Fruit fly (Drosophila melanogaster) whole organism, embryonic: Measurements from ENCODE around the gene CG12017.

Experiments used
- Atf6 ChIP-seq: fragments of 200-800 bp; sonication (Bioruptor generic); IDR thresholded peaks from 2 replicates; pipeline ENCODE4 v1.3.6; 2022; ENCODE audit warnings: missing biosample characterization, missing genetic modification characterization
- CG10147 ChIP-seq: fragments of 200-800 bp; sonication (Bioruptor generic); optimal IDR thresholded peaks from 2 replicates; lab custom pipeline; 2019; ENCODE audit warnings: missing biosample characterization, mild to moderate bottlenecking, missing genetic modification characterization, moderate library complexity
- CG10267 ChIP-seq: fragments of 200-800 bp; sonication (Bioruptor generic); optimal IDR thresholded peaks from 2 replicates; lab custom pipeline; 2018; ENCODE audit warnings: missing biosample characterization, mild to moderate bottlenecking, missing genetic modification characterization, moderate library complexity
- CG12071 ChIP-seq: fragments of 200-800 bp; sonication (Bioruptor generic); optimal IDR thresholded peaks from 3 replicates; lab custom pipeline; 2018; ENCODE audit warnings: missing biosample characterization, mild to moderate bottlenecking, missing genetic modification characterization
- CG12104 ChIP-seq: fragments of 200-800 bp; sonication (Bioruptor generic); optimal IDR thresholded peaks from 3 replicates; lab custom pipeline; 2016; ENCODE audit warnings: missing biosample characterization, missing genetic modification characterization
- CG12236 ChIP-seq: fragments of 200-800 bp; sonication (Bioruptor generic); optimal IDR thresholded peaks from 2 replicates; lab custom pipeline; 2016; ENCODE audit warnings: missing biosample characterization, missing genetic modification characterization
- CG13894 ChIP-seq: fragments of 200-800 bp; sonication (Bioruptor generic); optimal IDR thresholded peaks from 3 replicates; lab custom pipeline; 2018; ENCODE audit warnings: missing biosample characterization, mild to moderate bottlenecking, missing genetic modification characterization, moderate library complexity
- CG18599 ChIP-seq: fragments of 200-800 bp; sonication (Bioruptor generic); optimal IDR thresholded peaks from 3 replicates; lab custom pipeline; 2017; ENCODE audit warnings: missing biosample characterization, missing genetic modification characterization, mild to moderate bottlenecking, moderate library complexity, missing genetic modification reagents
- CG2199 ChIP-seq: fragments of 200-800 bp; sonication (Bioruptor generic); IDR thresholded peaks from 3 replicates; pipeline ENCODE4 v1.3.6; 2022; ENCODE audit warnings: missing biosample characterization, missing genetic modification characterization
- CG30431 ChIP-seq: fragments of 200-800 bp; sonication (Bioruptor generic); optimal IDR thresholded peaks from 2 replicates; lab custom pipeline; 2017; ENCODE audit warnings: missing biosample characterization, missing genetic modification characterization
- CG31224 ChIP-seq: fragments of 200-800 bp; sonication (Bioruptor generic); IDR thresholded peaks from 2 replicates; pipeline ENCODE4 v1.3.6; 2022; ENCODE audit warnings: missing biosample characterization, missing genetic modification characterization
- CG31441 ChIP-seq: fragments of 200-800 bp; sonication (Bioruptor generic); IDR thresholded peaks from 2 replicates; pipeline ENCODE4 v1.3.6; 2022; ENCODE audit warnings: missing biosample characterization, missing genetic modification characterization
- CG3281 ChIP-seq: fragments of 200-800 bp; sonication (Bioruptor generic); optimal IDR thresholded peaks from 3 replicates; lab custom pipeline; 2017; ENCODE audit warnings: missing biosample characterization, mild to moderate bottlenecking, missing genetic modification characterization
- CG4424 ChIP-seq: fragments of 200-800 bp; sonication (Bioruptor generic); optimal IDR thresholded peaks from 3 replicates; lab custom pipeline; 2016; ENCODE audit warnings: missing biosample characterization, missing genetic modification characterization
- CG6854 ChIP-seq: fragments of 200-800 bp; sonication (Bioruptor generic); optimal IDR thresholded peaks from 3 replicates; lab custom pipeline; 2017; ENCODE audit warnings: missing biosample characterization, mild to moderate bottlenecking, missing genetic modification characterization
- CG7271 ChIP-seq: fragments of 200-800 bp; sonication (Bioruptor generic); optimal IDR thresholded peaks from 2 replicates; lab custom pipeline; 2018; ENCODE audit warnings: missing biosample characterization, mild to moderate bottlenecking, missing genetic modification characterization, moderate library complexity
- CG7372 ChIP-seq: fragments of 200-800 bp; sonication (Bioruptor generic); IDR thresholded peaks from 2 replicates; pipeline ENCODE4 v1.3.6; 2022; ENCODE audit warnings: missing biosample characterization, missing genetic modification characterization
- CG7928 ChIP-seq: fragments of 200-800 bp; sonication (Bioruptor generic); optimal IDR thresholded peaks from 2 replicates; lab custom pipeline; 2017; ENCODE audit warnings: missing biosample characterization, mild to moderate bottlenecking, missing genetic modification characterization
- CG7987 ChIP-seq: fragments of 200-800 bp; sonication (Bioruptor generic); optimal IDR thresholded peaks from 2 replicates; lab custom pipeline; 2018; ENCODE audit warnings: missing biosample characterization, mild to moderate bottlenecking, missing genetic modification characterization, moderate library complexity
- CkIIα-i1 ChIP-seq: fragments of 200-800 bp; sonication (Bioruptor generic); IDR thresholded peaks from 2 replicates; pipeline ENCODE4 v1.3.6; 2022; ENCODE audit warnings: missing biosample characterization, missing genetic modification characterization
- D19B ChIP-seq: fragments of 200-800 bp; sonication (Bioruptor generic); optimal IDR thresholded peaks from 2 replicates; lab custom pipeline; 2017; ENCODE audit warnings: missing biosample characterization, mild to moderate bottlenecking, missing genetic modification characterization
- Dp ChIP-seq: fragments of 200-800 bp; sonication (Bioruptor generic); optimal IDR thresholded peaks from 2 replicates; lab custom pipeline; 2018; ENCODE audit warnings: missing biosample characterization, mild to moderate bottlenecking, missing genetic modification characterization, moderate library complexity
- E2f2 ChIP-seq: fragments of 200-800 bp; sonication (Bioruptor generic); IDR thresholded peaks from 2 replicates; pipeline ENCODE4 v1.3.6; 2022; ENCODE audit warnings: missing biosample characterization, missing genetic modification characterization
- ERR ChIP-seq: fragments of 200-800 bp; sonication (Bioruptor generic); optimal IDR thresholded peaks from 2 replicates; lab custom pipeline; 2016; ENCODE audit warnings: missing biosample characterization, missing genetic modification characterization
- GATAe ChIP-seq: fragments of 200-800 bp; sonication (Bioruptor generic); conservative IDR thresholded peaks from 2 replicates; pipeline ENCODE4 v1.3.6; 2022; ENCODE audit warnings: missing biosample characterization, missing genetic modification characterization
- Hr51 ChIP-seq, 2 experiments: fragments of 200-800 bp; sonication (Bioruptor generic); optimal IDR thresholded peaks; 2 replicates in 1 of 2; 3 replicates in 1 of 2; lab custom pipeline; 2016 to 2018; ENCODE audit warnings: missing biosample characterization in 2 of 2, missing genetic modification characterization in 2 of 2, mild to moderate bottlenecking in 1 of 2, moderate library complexity in 1 of 2
- Jarid2 ChIP-seq: fragments of 200-800 bp; sonication (Bioruptor generic); optimal IDR thresholded peaks from 3 replicates; lab custom pipeline; 2017; ENCODE audit warnings: mild to moderate bottlenecking, missing biosample characterization, missing genetic modification reagents, missing genetic modification characterization
- Lhr ChIP-seq: fragments of 200-800 bp; sonication (Bioruptor generic); optimal IDR thresholded peaks from 3 replicates; lab custom pipeline; 2017; ENCODE audit warnings: mild to moderate bottlenecking, missing biosample characterization, missing genetic modification reagents, missing genetic modification characterization
- Max ChIP-seq: fragments of 200-800 bp; sonication (Bioruptor generic); optimal IDR thresholded peaks from 2 replicates; lab custom pipeline; 2016; ENCODE audit warnings: missing biosample characterization, mild to moderate bottlenecking, missing genetic modification characterization
- Nf-YA ChIP-seq: fragments of 200-800 bp; sonication (Bioruptor generic); IDR thresholded peaks from 2 replicates; pipeline ENCODE4 v1.3.6; 2022; ENCODE audit warnings: missing biosample characterization, missing genetic modification characterization
- PHDP ChIP-seq: fragments of 200-800 bp; sonication (Bioruptor generic); optimal IDR thresholded peaks from 3 replicates; lab custom pipeline; 2018; ENCODE audit warnings: missing biosample characterization, mild to moderate bottlenecking, missing genetic modification characterization, moderate library complexity
- Ptx1 ChIP-seq: fragments of 200-800 bp; sonication (Bioruptor generic); IDR thresholded peaks from 2 replicates; pipeline ENCODE4 v1.3.6; 2022; ENCODE audit warnings: missing biosample characterization, missing genetic modification characterization
- Scr ChIP-seq: fragments of 200-800 bp; sonication (Bioruptor generic); IDR thresholded peaks from 2 replicates; pipeline ENCODE4 v1.3.6; 2022; ENCODE audit warnings: missing biosample characterization, missing genetic modification characterization; ENCODE audit not compliant: partially characterized antibody
- Sin3A ChIP-seq: fragments of >200 bp; optimal IDR thresholded peaks from 2 replicates; lab custom pipeline; 2018
- Sox102F ChIP-seq: fragments of 200-800 bp; sonication (Bioruptor generic); optimal IDR thresholded peaks from 2 replicates; lab custom pipeline; 2018; ENCODE audit warnings: missing biosample characterization, mild to moderate bottlenecking, missing genetic modification characterization, moderate library complexity
- btn ChIP-seq: fragments of 200-800 bp; sonication (Bioruptor generic); optimal IDR thresholded peaks from 2 replicates; lab custom pipeline; 2016; ENCODE audit warnings: missing biosample characterization, missing genetic modification characterization
- caup ChIP-seq: fragments of 200-800 bp; sonication (Bioruptor generic); optimal IDR thresholded peaks from 3 replicates; lab custom pipeline; 2017; ENCODE audit warnings: missing biosample characterization, mild to moderate bottlenecking, missing genetic modification characterization, moderate library complexity; ENCODE audit not compliant: severe bottlenecking
- cwo ChIP-seq: fragments of 200-800 bp; sonication (Bioruptor generic); optimal IDR thresholded peaks from 3 replicates; lab custom pipeline; 2017; ENCODE audit warnings: missing biosample characterization, missing genetic modification characterization, mild to moderate bottlenecking, moderate library complexity, missing genetic modification reagents
- disco-r ChIP-seq: fragments of 200-800 bp; sonication (Bioruptor generic); optimal IDR thresholded peaks from 2 replicates; lab custom pipeline; 2016; ENCODE audit warnings: missing biosample characterization, missing genetic modification characterization
- dm ChIP-seq: fragments of 200-800 bp; sonication (Bioruptor generic); optimal IDR thresholded peaks from 3 replicates; lab custom pipeline; 2016; ENCODE audit warnings: missing biosample characterization, missing genetic modification characterization
- exex ChIP-seq: fragments of 200-800 bp; sonication (Bioruptor generic); optimal IDR thresholded peaks from 4 replicates; lab custom pipeline; 2018; ENCODE audit warnings: missing biosample characterization, mild to moderate bottlenecking, missing genetic modification characterization, moderate library complexity
- grau ChIP-seq: fragments of 200-800 bp; optimal IDR thresholded peaks from 3 replicates; lab custom pipeline; 2019; ENCODE audit warnings: missing biosample characterization, mild to moderate bottlenecking, missing genetic modification characterization, moderate library complexity
- grn ChIP-seq: fragments of 200-800 bp; sonication (Bioruptor generic); optimal IDR thresholded peaks from 3 replicates; lab custom pipeline; 2017; ENCODE audit warnings: missing biosample characterization, missing genetic modification characterization
- insv ChIP-seq, 2 experiments: fragments of 200-800 bp; sonication (Bioruptor generic); optimal IDR thresholded peaks; 3 replicates each; lab custom pipeline; 2016 to 2018; ENCODE audit warnings: missing biosample characterization in 2 of 2, missing genetic modification characterization in 2 of 2
- kni ChIP-seq: fragments of 200-800 bp; sonication (Bioruptor generic); optimal IDR thresholded peaks from 3 replicates; lab custom pipeline; 2017; ENCODE audit warnings: mild to moderate bottlenecking, missing biosample characterization, missing genetic modification reagents, missing genetic modification characterization
- mirr ChIP-seq: fragments of 200-800 bp; sonication (Bioruptor generic); optimal IDR thresholded peaks from 3 replicates; lab custom pipeline; 2018; ENCODE audit warnings: missing biosample characterization, mild to moderate bottlenecking, missing genetic modification characterization
- sens-2 ChIP-seq: fragments of 200-800 bp; sonication (Bioruptor generic); IDR thresholded peaks from 2 replicates; pipeline ENCODE4 v1.3.6; 2022; ENCODE audit warnings: missing biosample characterization, missing genetic modification characterization
- slbo ChIP-seq: fragments of 200-800 bp; sonication (Bioruptor generic); IDR thresholded peaks from 2 replicates; pipeline ENCODE4 v1.3.6; 2022; ENCODE audit warnings: missing biosample characterization, missing genetic modification characterization
- sqz ChIP-seq: fragments of 200-800 bp; sonication (Bioruptor generic); optimal IDR thresholded peaks from 3 replicates; lab custom pipeline; 2018; ENCODE audit warnings: missing biosample characterization, mild to moderate bottlenecking, missing genetic modification characterization
- stwl ChIP-seq: fragments of 200-800 bp; sonication (Bioruptor generic); optimal IDR thresholded peaks from 3 replicates; lab custom pipeline; 2018; ENCODE audit warnings: missing biosample characterization, mild to moderate bottlenecking, missing genetic modification characterization, moderate library complexity
- wdn ChIP-seq: fragments of 200-800 bp; sonication (Bioruptor generic); IDR thresholded peaks from 2 replicates; pipeline ENCODE4 v1.3.6; 2022; ENCODE audit warnings: missing biosample characterization, missing genetic modification characterization

The CG12017 gene

DNA sequence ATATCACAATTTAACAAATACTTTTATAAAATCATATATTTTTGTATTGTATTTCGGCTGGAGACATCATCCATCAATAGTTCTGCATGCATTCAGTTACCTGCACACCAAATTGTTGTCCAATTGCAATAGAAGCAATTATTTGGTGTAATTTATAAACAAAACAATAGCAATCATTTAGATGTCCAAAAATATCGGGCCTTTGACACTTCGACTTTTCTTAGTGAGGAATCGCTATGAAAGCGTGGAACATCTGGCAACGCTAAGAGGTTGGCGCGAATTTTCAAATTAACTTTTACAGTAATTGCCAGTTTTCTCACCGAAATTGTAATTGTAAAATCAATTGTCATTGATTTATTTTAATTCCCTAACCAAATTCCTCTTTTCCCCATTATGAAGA lies 54.7 kb downstream of the CG12017 start, which contains the start of gene CG14969 (continued):
- no peak for TF ChIP-seq grau
- TF ChIP-seq sqz (GFP tag; lab: Kevin White, UChicago): no peak
- no peak for TF ChIP-seq CG12236
- TF ChIP-seq CG7271 (tag; lab: Kevin White, UChicago): no peak
- TF ChIP-seq Scr (GFP tag; lab: Robert Waterston, UW): peak; percentile 49; the same call in 1 of the 2 replicates
- peak; percentile 25; the same call in 1 of the 2 replicates for TF ChIP-seq slbo
- TF ChIP-seq CG18599 (GFP tag; lab: Kevin White, UChicago): no peak
- TF ChIP-seq CG7987 (GFP tag; lab: Kevin White, UChicago): no peak
- TF ChIP-seq Sin3A: no peak
- no peak for TF ChIP-seq sens-2 (GFP tag; lab: Robert Waterston, UW)
- no peak for TF ChIP-seq Nf-YA
- no peak for TF ChIP-seq ERR (GFP tag; lab: Kevin White, UChicago)
- no peak for TF ChIP-seq CG10147 (GFP tag; lab: Kevin White, UChicago)
- no peak for TF ChIP-seq PHDP (tag; lab: Kevin White, UChicago)
- TF ChIP-seq CG31441: no peak
- TF ChIP-seq CG7928 (GFP tag; lab: Kevin White, UChicago): no peak
- no peak for TF ChIP-seq CG4424 (GFP tag; lab: Kevin White, UChicago)
- TF ChIP-seq CG12071 (GFP tag; lab: Kevin White, UChicago): no peak
- TF ChIP-seq CG10267 (tag; lab: Kevin White, UChicago): peak; percentile 9
- no peak for TF ChIP-seq cwo (GFP tag; lab: Kevin White, UChicago)
- TF ChIP-seq disco-r (GFP tag; lab: Kevin White, UChicago): no peak
- peak; percentile 50 for TF ChIP-seq stwl
- TF ChIP-seq GATAe (GFP tag; lab: Robert Waterston, UW): no peak
- TF ChIP-seq Atf6 (GFP tag; lab: Robert Waterston, UW): no peak
- no peak for TF ChIP-seq CG2199 (GFP tag; lab: Robert Waterston, UW)
- TF ChIP-seq CG30431 (GFP tag; lab: Kevin White, UChicago): no peak
- no peak for TF ChIP-seq Hr51 (GFP tag; optimal IDR thresholded peaks at IDR 0.05; lab: Kevin White, UChicago)
- peak; percentile 94 for TF ChIP-seq Dp (GFP tag; lab: Kevin White, UChicago)
- TF ChIP-seq CG3281 (GFP tag; lab: Kevin White, UChicago): no peak
- no peak for TF ChIP-seq CG31224 (GFP tag; lab: Robert Waterston, UW)
- no peak for TF ChIP-seq D19B (GFP tag; lab: Kevin White, UChicago)
- no peak for TF ChIP-seq grn
- no peak for TF ChIP-seq kni (GFP tag; lab: Kevin White, UChicago)
- TF ChIP-seq CG6854: no peak
- TF ChIP-seq CkIIα-i1 (GFP tag; lab: Robert Waterston, UW): no peak
- TF ChIP-seq E2f2 (GFP tag; lab: Robert Waterston, UW): peak; percentile 95
- peak in 1 of 2 experiments; percentile 0 for TF ChIP-seq insv (GFP tag; optimal IDR thresholded peaks at IDR 0.05; lab: Kevin White, UChicago)
- TF ChIP-seq mirr: no peak
- TF ChIP-seq caup (GFP tag; lab: Kevin White, UChicago): no peak
- no peak for TF ChIP-seq Max (GFP tag; lab: Kevin White, UChicago)
- TF ChIP-seq dm (GFP tag; lab: Kevin White, UChicago): no peak
- TF ChIP-seq wdn (GFP tag; lab: Robert Waterston, UW): no peak
- TF ChIP-seq Sox102F: no peak
- TF ChIP-seq Jarid2: no peak
- TF ChIP-seq CG13894: no peak
- TF ChIP-seq Ptx1: no peak
- no peak for TF ChIP-seq exex (tag; lab: Kevin White, UChicago)
- no peak for TF ChIP-seq Lhr (GFP tag; lab: Kevin White, UChicago)
- no peak for TF ChIP-seq btn
- no peak for TF ChIP-seq CG12104 (GFP tag; lab: Kevin White, UChicago)
- no peak for TF ChIP-seq CG7372
